Worm (Caenorhabditis elegans): Measurements from ENCODE around the gene zyg-11.

DNA sequence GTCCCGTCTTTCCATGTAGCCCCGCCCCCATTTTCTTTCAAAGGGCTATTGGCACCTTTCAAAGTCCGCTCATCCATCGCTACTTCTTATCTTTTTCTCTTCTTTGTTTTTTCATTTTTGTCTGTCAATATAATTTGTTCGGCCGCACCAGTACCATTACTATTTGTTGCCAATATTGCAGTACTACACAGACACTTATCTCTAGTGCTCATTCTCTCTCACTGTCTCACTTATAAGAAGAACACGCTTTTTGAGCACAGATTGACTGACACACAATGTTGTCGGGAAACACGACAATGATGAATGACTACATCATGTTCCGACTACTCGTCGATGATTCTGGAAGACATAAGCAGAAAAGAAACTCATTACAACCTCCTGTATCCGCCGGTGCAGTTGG is 32.5 kb upstream of the zyg-11 start:
- TF ChIP-seq peb-1 (tag; optimal IDR thresholded peaks at IDR 0.05) = no peak
- no peak for TF ChIP-seq unc-39 (tag; optimal IDR thresholded peaks at IDR 0.05)
- no peak for TF ChIP-seq elt-3 (tag; optimal IDR thresholded peaks at IDR 0.05)
- TF ChIP-seq nhr-21 (tag; optimal IDR thresholded peaks at IDR 0.05) = no peak
- no peak for TF ChIP-seq egl-27 (tag; optimal IDR thresholded peaks at IDR 0.05)
- TF ChIP-seq ama-1 (optimal IDR thresholded peaks at IDR 0.05) = no peak
- TF ChIP-seq unc-62 (GFP tag; optimal IDR thresholded peaks at IDR 0.05) = no peak
- TF ChIP-seq lsy-2 (tag; optimal IDR thresholded peaks at IDR 0.05) = no peak
- TF ChIP-seq nhr-12 (tag; optimal IDR thresholded peaks at IDR 0.05) = no peak
- no peak for TF ChIP-seq lin-39 (tag; optimal IDR thresholded peaks at IDR 0.05)
